Worm (Caenorhabditis elegans) whole organism, L2 larva: ENCODE results near the gene glb-14.

Experiments used
- C34F6.9 ChIP-seq: fragments of 150-350 bp; optimal IDR thresholded peaks from 2 replicates; lab custom pipeline; 2014; ENCODE audit warnings: missing biosample characterization, missing genetic modification characterization
- F13H6.1 ChIP-seq: sonication (generic microtip); optimal IDR thresholded peaks from 2 replicates; lab custom pipeline; 2016; ENCODE audit warnings: missing genetic modification characterization, missing compliant biosample characterization
- Y55F3AM.14 ChIP-seq: fragments of 200-800 bp; sonication (Bioruptor generic); optimal IDR thresholded peaks from 2 replicates; lab custom pipeline; 2018; ENCODE audit warnings: mild to moderate bottlenecking, missing genetic modification characterization, missing compliant biosample characterization
- aly-2 ChIP-seq: fragments of 150-350 bp; optimal IDR thresholded peaks from 2 replicates; lab custom pipeline; 2014; ENCODE audit warnings: missing biosample characterization, missing genetic modification characterization
- crh-2 ChIP-seq: sonication (generic microtip); optimal IDR thresholded peaks from 2 replicates; lab custom pipeline; 2017; ENCODE audit warnings: missing biosample characterization, missing genetic modification characterization
- gmeb-1 ChIP-seq: fragments of 150-350 bp; optimal IDR thresholded peaks from 2 replicates; lab custom pipeline; 2014; ENCODE audit warnings: missing biosample characterization, missing genetic modification characterization
- lin-39 ChIP-seq: fragments of 150-350 bp; optimal IDR thresholded peaks from 2 replicates; lab custom pipeline; 2014; ENCODE audit warnings: missing biosample characterization, missing genetic modification reagents, missing genetic modification characterization
- lsy-2 ChIP-seq, 2 experiments: fragments of 150-350 bp in 1 of 2; sonication (generic microtip) in 1 of 2; optimal IDR thresholded peaks; 2 replicates each; lab custom pipeline; 2014 to 2017; ENCODE audit warnings: missing biosample characterization in 2 of 2, missing genetic modification characterization in 2 of 2
- mab-5 ChIP-seq: fragments of 150-350 bp; optimal IDR thresholded peaks from 2 replicates; lab custom pipeline; 2014; ENCODE audit warnings: missing biosample characterization, missing genetic modification characterization
- mdl-1 ChIP-seq, 2 experiments: fragments of 150-350 bp in 1 of 2; sonication (generic microtip) in 1 of 2; optimal IDR thresholded peaks; 2 replicates each; lab custom pipeline; 2017; ENCODE audit warnings: missing biosample characterization in 2 of 2, missing genetic modification characterization in 2 of 2
- nhr-11 ChIP-seq: fragments of 150-350 bp; optimal IDR thresholded peaks from 2 replicates; lab custom pipeline; 2014; ENCODE audit warnings: missing biosample characterization, missing genetic modification characterization
- nhr-12 ChIP-seq: fragments of 150-350 bp; optimal IDR thresholded peaks from 2 replicates; lab custom pipeline; 2014; ENCODE audit warnings: missing biosample characterization, missing genetic modification characterization
- nhr-129 ChIP-seq: fragments of 150-350 bp; optimal IDR thresholded peaks from 2 replicates; lab custom pipeline; 2014; ENCODE audit warnings: missing biosample characterization, missing genetic modification characterization
- nhr-23 ChIP-seq: fragments of 150-350 bp; optimal IDR thresholded peaks from 2 replicates; lab custom pipeline; 2014; ENCODE audit warnings: missing biosample characterization, missing genetic modification reagents, missing genetic modification characterization
- nhr-6 ChIP-seq: fragments of 150-350 bp; optimal IDR thresholded peaks from 2 replicates; lab custom pipeline; 2014; ENCODE audit warnings: missing biosample characterization, missing genetic modification characterization
- sem-4 ChIP-seq: fragments of 150-350 bp; optimal IDR thresholded peaks from 2 replicates; lab custom pipeline; 2014; ENCODE audit warnings: missing biosample characterization, missing genetic modification reagents, missing genetic modification characterization
- sma-9 ChIP-seq, 2 experiments: fragments of 150-350 bp in 1 of 2; sonication (generic microtip) in 1 of 2; optimal IDR thresholded peaks; 2 replicates each; lab custom pipeline; 2014 to 2016; ENCODE audit warnings: missing genetic modification characterization in 2 of 2, mild to moderate bottlenecking in 1 of 2, missing biosample characterization in 1 of 2, missing compliant biosample characterization in 1 of 2, missing genetic modification reagents in 1 of 2, moderate library complexity in 1 of 2
- snpc-4 ChIP-seq: fragments of 150-350 bp; optimal IDR thresholded peaks from 2 replicates; lab custom pipeline; 2014; ENCODE audit warnings: missing biosample characterization, missing genetic modification characterization
- unc-62 ChIP-seq: fragments of 150-350 bp; optimal IDR thresholded peaks from 2 replicates; lab custom pipeline; 2014; ENCODE audit warnings: missing biosample characterization, missing genetic modification reagents, missing genetic modification characterization
- zag-1 ChIP-seq: fragments of 150-350 bp; optimal IDR thresholded peaks from 2 replicates; lab custom pipeline; 2014; ENCODE audit warnings: missing biosample characterization, missing genetic modification characterization

The glb-14 gene

DNA sequence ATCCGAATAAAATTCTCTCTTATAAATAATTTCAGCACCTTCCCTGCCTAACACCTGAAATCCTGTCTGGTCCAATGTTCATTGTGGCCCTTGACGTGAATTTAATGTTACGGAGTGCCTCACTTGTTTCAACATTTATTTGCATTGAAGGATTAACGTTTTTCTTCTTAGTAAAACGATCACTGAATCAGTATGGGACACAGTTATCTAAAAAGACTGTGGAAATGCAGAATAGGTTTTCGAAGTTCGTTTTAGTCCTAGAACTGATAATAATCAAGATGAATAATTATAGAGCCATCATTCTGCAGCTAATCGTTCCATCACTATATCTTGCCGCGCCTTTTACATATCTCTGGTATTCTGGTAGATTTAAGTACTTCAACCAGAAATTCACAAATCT is 49.6 kb downstream of the glb-14 start, which contains the start of gene srh-219:
Gene srh-219 (plus strand): TSS at position 301 of the 400 bp plus-strand sequence.
- TF ChIP-seq F13H6.1 (tag; lab: Kevin White, UChicago) (no peak), crh-2 (tag; lab: Kevin White, UChicago) (no peak), nhr-23 (no peak), sem-4 (no peak), nhr-6 (tag; lab: Kevin White, UChicago) (no peak), nhr-129 (no peak), lsy-2 (tag; optimal IDR thresholded peaks at IDR 0.05; lab: Kevin White, UChicago) (no peak), mab-5 (no peak), nhr-11 (no peak), C34F6.9 (tag; lab: Kevin White, UChicago) (no peak), lin-39 (no peak), zag-1 (no peak), aly-2 (tag; lab: Kevin White, UChicago) (no peak), sma-9 (GFP tag; optimal IDR thresholded peaks at IDR 0.05; lab: Kevin White, UChicago) (no peak), sma-9 (tag; optimal IDR thresholded peaks at IDR 0.05; lab: Kevin White, UChicago) (no peak), Y55F3AM.14 (GFP tag; lab: Kevin White, UChicago) (no peak)

DNA sequence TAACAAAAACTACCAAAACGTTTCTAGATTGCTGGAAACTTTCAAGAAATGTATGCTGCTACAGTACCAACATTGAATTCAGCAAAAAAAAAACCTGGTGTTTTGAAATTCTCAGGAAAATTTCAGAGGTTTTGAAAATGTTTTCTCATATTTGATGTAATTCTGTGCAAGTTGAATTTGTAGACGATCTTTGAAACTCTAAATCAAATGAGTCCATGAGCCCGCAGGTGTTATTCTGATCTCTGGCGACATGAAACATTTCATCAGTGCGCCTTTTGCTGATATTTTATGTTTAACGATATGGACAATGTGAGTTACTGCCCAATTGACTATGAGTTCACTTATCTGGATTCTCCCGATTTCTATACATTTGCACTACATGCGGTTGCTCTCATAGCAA is 51.1 kb downstream of the glb-14 start, which contains the start of gene srh-218:
Gene srh-218 (plus strand): TSS at position 301 of the 400 bp plus-strand sequence.
- TF ChIP-seq gmeb-1 (no peak), nhr-12 (tag; lab: Kevin White, UChicago) (no peak), mdl-1 (tag; optimal IDR thresholded peaks at IDR 0.05; lab: Kevin White, UChicago) (no peak), F13H6.1 (tag; lab: Kevin White, UChicago) (no peak), snpc-4 (no peak), crh-2 (tag; lab: Kevin White, UChicago) (no peak), unc-62 (no peak)
